Worm (Caenorhabditis elegans) whole organism, dauer: Measurements from ENCODE around the gene col-174.

Experiments
- unc-62 ChIP-seq: sonication (generic microtip); optimal IDR thresholded peaks from 2 replicates; lab custom pipeline; 2017; ENCODE audit warnings: missing biosample characterization, missing genetic modification reagents, missing genetic modification characterization

col-174 gene

DNA sequence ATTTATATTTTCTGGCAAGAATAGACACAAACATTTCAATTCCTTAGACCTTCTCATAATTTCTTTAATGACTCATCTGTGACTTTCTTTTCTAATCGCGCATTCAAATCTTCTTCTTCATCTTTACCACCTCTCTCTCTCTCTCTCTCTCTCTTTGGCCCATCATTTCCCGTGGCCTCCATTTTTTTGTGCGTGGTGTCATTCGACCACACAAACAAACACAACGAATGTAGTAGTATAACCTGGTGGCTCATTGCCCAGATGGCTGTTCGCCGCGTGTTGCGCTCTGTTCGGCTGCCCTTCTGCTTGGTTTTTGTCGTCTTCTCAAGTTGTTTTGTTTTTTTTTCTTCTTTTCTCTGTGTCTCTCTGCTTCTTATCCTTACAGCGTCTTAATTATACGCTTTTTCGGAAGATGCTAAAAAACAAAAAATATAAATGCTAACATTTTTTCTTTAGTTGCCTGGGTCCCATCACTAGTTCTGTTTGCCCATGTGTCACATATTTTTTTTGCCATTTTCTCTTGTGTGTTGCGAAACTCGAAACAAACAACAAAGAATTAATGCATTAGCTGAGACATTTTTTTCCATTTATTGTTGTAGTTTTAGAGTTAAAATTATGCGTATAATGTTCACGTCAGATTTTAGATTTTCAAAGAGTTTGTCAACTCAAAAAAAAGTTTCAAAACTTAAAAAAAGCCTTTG lies 31.0 kb downstream of the col-174 start:
- TF ChIP-seq unc-62, result no peak

DNA sequence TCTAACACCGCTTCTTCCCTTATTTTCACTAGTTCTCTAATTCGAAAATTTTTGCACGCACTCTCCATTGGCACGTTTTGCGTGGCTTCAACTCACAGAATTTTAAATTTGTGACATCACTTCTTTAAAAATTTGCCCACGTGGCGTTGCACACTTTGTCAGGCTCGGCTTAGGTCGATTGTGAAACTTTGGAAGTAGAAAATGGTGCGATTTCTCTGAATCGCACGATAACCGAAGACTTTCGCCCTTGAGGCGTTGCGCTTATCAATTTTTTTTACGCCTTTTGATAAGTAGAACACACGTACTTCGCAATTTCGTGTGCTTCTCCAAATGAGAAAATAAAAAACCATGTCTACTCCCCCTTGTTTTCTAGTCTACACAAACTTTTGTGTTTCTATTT lies 31.7 kb downstream of the col-174 start:
- no peak for TF ChIP-seq unc-62

DNA sequence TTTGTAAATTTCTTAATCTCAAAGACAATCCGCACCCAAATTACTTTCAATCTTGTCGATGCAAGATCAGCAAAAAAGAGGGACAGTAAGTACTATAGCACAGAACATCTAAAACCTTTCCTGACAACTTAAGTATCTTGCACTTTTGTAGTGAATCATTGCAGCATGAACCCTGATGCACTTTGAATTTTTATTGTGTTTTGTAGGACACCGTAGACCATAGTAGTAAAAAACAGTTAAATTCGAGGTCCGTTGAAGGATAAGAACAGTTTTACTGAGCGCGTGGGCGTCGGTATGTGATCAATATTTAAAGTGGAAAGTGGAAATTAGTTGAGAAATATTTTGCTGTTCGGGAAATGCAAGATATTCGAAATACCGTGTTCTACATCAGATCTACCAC lies 35.6 kb downstream of the col-174 start:
- no peak for TF ChIP-seq unc-62

DNA sequence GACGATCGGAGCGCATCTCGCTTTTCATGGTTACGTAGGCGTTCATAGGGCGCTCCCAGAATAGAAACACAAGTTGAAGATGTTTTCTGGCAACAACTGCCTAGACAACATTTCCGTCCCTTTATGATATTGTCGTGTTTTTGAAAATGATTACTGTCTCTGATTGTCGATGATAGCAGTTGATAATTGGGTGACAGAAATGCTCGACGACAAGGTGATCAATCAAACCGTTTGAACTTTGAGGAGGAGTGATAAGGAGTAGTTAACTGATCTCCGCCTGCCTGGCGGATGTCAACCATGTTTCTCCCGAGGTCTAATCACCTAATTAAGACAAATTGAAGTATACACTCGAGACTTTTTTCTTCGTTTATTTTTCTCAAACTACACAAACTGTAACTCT lies 37.3 kb downstream of the col-174 start:
- TF ChIP-seq unc-62, result no peak

DNA sequence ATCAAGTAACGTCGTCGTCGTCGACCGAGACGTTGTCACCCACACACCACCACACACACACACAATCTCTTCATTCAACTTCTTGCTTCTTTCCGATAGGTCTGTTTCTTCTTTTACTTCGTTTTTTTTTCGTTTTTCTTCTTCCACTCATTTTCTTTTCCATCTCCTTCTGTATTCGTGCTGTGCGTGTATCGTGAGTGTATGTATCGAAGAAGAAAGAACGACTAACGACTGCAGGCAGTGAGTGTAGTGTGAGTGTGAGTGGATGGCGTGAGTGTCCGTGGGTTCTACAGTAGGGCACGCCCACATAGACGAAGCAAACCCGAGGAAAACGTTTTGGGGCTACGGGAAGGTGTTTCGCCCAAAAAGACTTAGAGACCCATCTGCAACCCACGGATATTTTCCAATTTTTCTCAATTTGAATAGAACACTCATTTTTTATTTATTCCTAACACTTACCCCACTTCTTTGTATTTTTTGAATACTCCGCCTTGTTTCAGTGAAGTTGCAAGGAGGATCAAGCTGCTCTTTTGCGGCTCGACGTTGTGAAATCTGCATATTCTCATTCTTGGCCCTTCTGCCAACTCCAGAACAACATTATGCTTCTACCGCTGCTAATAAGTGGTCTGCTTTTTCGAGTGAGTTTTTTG lies 39.1 kb downstream of the col-174 start, which contains the start of gene adt-2:
Gene adt-2 (plus strand): TSS at position 600 of the 650 bp plus-strand sequence.
- no peak for TF ChIP-seq unc-62

DNA sequence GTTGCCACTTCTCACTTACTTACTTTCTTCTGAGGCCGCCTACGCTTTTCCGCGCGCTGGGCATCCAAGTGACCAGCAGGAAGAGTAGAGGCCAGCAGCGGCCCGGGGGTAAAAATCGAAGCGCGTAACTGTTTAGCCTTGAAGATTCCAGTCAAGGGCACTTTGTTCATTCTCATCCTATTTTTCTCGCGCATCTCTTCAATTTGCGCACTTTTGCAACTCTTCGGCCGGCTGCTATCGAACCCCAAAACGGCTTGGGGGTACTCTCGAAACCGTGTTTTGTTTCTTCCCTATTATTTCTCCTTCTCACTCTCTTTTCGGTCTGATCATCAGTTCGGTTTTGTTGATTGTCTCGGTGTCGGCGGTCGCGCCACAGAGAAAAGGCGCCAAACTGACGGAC lies 40.0 kb downstream of the col-174 start:
- TF ChIP-seq unc-62, result no peak

DNA sequence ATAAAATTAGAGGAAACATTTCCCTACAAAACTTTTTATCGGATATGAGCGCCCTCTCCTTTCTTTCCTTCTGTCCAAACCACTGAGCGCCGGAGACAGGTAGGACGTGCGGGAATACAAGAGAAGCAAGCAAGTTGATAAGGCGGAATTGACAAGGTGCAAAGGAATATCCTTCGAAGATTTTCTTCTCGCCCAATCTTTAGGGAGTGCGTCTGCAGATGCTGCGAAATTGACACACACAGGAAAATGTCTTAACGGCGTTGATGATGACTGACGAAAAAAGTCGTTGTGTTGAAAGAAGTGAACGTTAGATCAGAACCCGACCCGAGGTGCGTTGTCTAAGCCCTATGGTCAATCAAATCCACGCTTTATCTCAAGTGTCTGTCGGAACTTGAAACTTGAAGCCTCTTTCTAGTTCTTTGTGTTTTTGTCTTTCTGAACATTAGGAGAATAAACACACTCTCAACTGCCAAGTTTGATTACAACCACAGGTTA lies 41.2 kb downstream of the col-174 start:
- no peak for TF ChIP-seq unc-62

DNA sequence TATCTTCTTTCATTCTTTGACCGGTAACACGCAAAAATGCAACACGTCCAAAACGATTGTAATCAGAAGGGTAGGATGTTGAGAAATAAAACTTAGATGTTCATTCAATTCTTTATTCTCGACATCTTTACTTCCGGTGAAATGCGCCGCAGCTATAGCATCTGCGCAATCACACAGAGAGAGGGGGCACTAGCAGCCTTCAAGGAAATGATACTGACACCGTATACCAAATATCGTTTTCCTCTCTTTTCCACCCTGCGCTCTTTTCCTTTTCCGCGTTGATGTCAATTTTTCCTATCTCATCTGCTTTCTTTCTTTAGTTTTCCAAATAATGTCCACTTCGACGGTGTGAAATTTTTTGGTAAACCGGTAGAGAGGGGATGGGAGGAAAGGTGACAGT lies 44.1 kb downstream of the col-174 start:
- no peak for TF ChIP-seq unc-62

DNA sequence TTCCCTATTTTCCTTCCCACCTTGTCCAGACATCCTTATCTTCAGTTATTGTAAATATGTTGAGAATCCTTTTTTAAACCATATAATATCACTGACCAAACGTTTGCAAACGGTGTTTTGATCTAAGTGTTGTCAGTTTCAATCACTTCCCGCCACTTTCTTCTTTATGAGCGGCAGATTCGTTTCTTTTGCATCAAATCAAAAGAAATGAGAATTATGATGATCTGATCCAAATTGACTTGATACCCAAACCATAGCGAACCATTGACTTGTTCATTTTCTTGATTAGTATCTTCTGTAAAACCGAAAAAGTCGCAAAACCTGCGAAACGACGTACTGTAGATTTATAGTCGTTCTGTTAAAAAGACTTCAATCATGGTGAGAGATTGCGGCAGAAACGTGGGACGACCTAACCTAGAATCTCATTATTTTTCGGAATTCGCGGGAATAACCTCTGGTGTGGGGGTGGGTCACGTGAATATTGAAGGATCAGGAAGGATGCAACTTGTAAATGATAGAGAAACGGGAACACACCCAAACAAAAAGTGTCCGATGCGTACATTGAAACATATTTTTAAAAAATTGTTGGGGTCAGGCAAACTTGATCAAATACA lies 47.4 kb downstream of the col-174 start:
- no peak for TF ChIP-seq unc-62

DNA sequence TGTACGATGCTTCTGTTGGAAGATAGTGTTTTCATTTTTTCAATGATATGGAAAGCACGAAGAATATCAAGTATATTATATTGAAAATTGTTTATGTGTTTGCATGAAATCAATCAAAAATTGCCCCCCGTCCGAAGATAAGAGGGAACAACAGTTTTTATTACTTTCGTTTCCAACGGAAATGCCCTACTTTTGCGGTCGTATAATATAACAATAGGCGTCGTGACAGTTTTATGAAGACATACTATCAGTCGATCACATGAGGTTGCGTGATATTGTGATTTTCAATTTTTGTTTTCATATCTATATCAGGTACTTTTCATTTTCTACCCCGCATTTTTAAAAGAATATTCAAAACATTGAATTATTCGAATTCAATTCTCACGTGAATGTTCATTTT lies 49.4 kb downstream of the col-174 start:
- TF ChIP-seq unc-62, result no peak

DNA sequence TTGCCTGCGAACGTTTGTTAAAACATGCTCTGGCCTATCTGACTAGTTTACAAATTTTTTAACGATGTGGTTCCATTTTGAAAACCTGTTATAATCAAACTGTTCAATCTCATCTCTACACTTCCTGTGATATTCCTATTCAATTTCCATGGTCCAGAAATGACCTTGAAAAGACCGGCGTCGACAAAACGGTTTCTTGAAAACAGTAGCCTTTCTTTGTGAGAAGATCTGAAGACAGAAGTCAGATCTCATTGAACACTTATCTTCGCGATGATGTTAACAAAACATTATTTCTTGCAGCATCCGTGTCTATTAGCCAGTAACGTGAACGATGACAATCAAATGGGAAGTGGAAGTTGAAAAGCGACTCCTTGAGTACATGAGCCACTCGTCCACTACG lies 50.0 kb downstream of the col-174 start, which contains the start of gene C44E12.1:
Gene C44E12.1 (plus strand): TSS at position 301 of the 400 bp plus-strand sequence.
- TF ChIP-seq unc-62, result no peak
